Fruit fly (Drosophila melanogaster) whole organism, wandering third instar larva: ENCODE measurements around the gene PH4alphaMP.
A peak's percentile ranks its signal among the peaks of the same experiment; 100 is the strongest.

Experiments
- CG32264 ChIP-seq: fragments of 200-800 bp; sonication (Bioruptor generic); optimal IDR thresholded peaks from 2 replicates; lab custom pipeline; 2016; ENCODE audit warnings: missing biosample characterization, missing genetic modification characterization
- CrebA ChIP-seq: fragments of 200-800 bp; sonication (Bioruptor generic); optimal IDR thresholded peaks from 2 replicates; lab custom pipeline; 2016; ENCODE audit warnings: missing biosample characterization, mild to moderate bottlenecking, missing genetic modification characterization, borderline replicate concordance
- Dfd ChIP-seq: fragments of >200 bp; optimal IDR thresholded peaks from 2 replicates; lab custom pipeline; 2017; ENCODE audit warnings: missing biosample characterization, missing genetic modification characterization
- Dif ChIP-seq: fragments of 200-275, 200-300 bp; sonication (Bioruptor generic); optimal IDR thresholded peaks from 2 replicates; lab custom pipeline; 2018; ENCODE audit warnings: missing biosample characterization, missing genetic modification characterization; ENCODE audit not compliant: partially characterized antibody
- GATAd ChIP-seq: sonication (Bioruptor generic); optimal IDR thresholded peaks from 2 replicates; lab custom pipeline; 2016; ENCODE audit warnings: missing biosample characterization, missing genetic modification characterization
- HLH106 ChIP-seq: fragments of 200-800 bp; optimal IDR thresholded peaks from 3 replicates; lab custom pipeline; 2019; ENCODE audit warnings: missing biosample characterization, mild to moderate bottlenecking, missing genetic modification characterization, moderate library complexity
- Hnf4 ChIP-seq: fragments of 200-800 bp; sonication (Bioruptor generic); optimal IDR thresholded peaks from 2 replicates; lab custom pipeline; 2016; ENCODE audit warnings: missing biosample characterization, mild to moderate bottlenecking, missing genetic modification characterization
- Hr78 ChIP-seq: fragments of >200 bp; optimal IDR thresholded peaks from 2 replicates; lab custom pipeline; 2017; ENCODE audit warnings: missing biosample characterization, missing genetic modification characterization
- Hr83 ChIP-seq: fragments of 200-300 bp; sonication (Bioruptor generic); optimal IDR thresholded peaks from 2 replicates; lab custom pipeline; 2016; ENCODE audit warnings: missing biosample characterization, mild to moderate bottlenecking, missing genetic modification characterization, moderate library complexity; ENCODE audit not compliant: poor library complexity, severe bottlenecking
- Jra ChIP-seq: sonication (Bioruptor generic); optimal IDR thresholded peaks from 2 replicates; lab custom pipeline; 2016; ENCODE audit warnings: missing biosample characterization, missing genetic modification characterization
- Mio ChIP-seq: sonication (Bioruptor generic); optimal IDR thresholded peaks from 2 replicates; lab custom pipeline; 2016; ENCODE audit warnings: missing biosample characterization, missing genetic modification characterization
- Myc ChIP-seq: fragments of >200 bp; optimal IDR thresholded peaks from 2 replicates; lab custom pipeline; 2017
- OdsH ChIP-seq: fragments of 200-800 bp; sonication (Bioruptor generic); optimal IDR thresholded peaks from 2 replicates; lab custom pipeline; 2016; ENCODE audit warnings: missing biosample characterization, mild to moderate bottlenecking, missing genetic modification characterization
- Rel ChIP-seq, 2 experiments: fragments of 200-800 bp; sonication (Bioruptor generic) in 1 of 2; optimal IDR thresholded peaks; 2 replicates in 1 of 2; 3 replicates in 1 of 2; lab custom pipeline; 2016 to 2019; ENCODE audit warnings: mild to moderate bottlenecking in 2 of 2, missing biosample characterization in 2 of 2, missing genetic modification characterization in 2 of 2, moderate library complexity in 1 of 2
- Sp1 ChIP-seq: fragments of 200-800 bp; sonication (Bioruptor generic); optimal IDR thresholded peaks from 3 replicates; lab custom pipeline; 2019; ENCODE audit warnings: missing biosample characterization, mild to moderate bottlenecking, missing genetic modification characterization, moderate library complexity
- Vsx2 ChIP-seq: fragments of 200-300, 225-300 bp; sonication (Bioruptor generic); optimal IDR thresholded peaks from 2 replicates; lab custom pipeline; 2018; ENCODE audit warnings: missing biosample characterization, missing genetic modification characterization; ENCODE audit not compliant: partially characterized antibody
- br ChIP-seq: fragments of 200-800 bp; sonication (Bioruptor generic); optimal IDR thresholded peaks from 2 replicates; lab custom pipeline; 2016; ENCODE audit warnings: missing biosample characterization, missing genetic modification characterization
- brk ChIP-seq: fragments of 200-800 bp; sonication (Bioruptor generic); optimal IDR thresholded peaks from 2 replicates; lab custom pipeline; 2016; ENCODE audit warnings: missing biosample characterization, mild to moderate bottlenecking, missing genetic modification characterization
- dl ChIP-seq, 2 experiments: fragments of 175-275, 200-275 bp in 1 of 2; fragments of 200-275 bp in 1 of 2; sonication (Bioruptor generic); optimal IDR thresholded peaks; lab custom pipeline; 2018; ENCODE audit warnings: mild to moderate bottlenecking in 2 of 2, missing biosample characterization in 2 of 2, missing genetic modification characterization in 2 of 2, moderate library complexity in 2 of 2; ENCODE audit not compliant: partially characterized antibody in 2 of 2, insufficient read depth in 1 of 2
- dmrt93B ChIP-seq: fragments of 200-800 bp; sonication (Bioruptor generic); optimal IDR thresholded peaks from 2 replicates; lab custom pipeline; 2018; ENCODE audit warnings: missing biosample characterization, mild to moderate bottlenecking, missing genetic modification characterization
- dsf ChIP-seq: sonication (Bioruptor generic); optimal IDR thresholded peaks from 2 replicates; lab custom pipeline; 2016; ENCODE audit warnings: missing biosample characterization, missing genetic modification characterization, borderline replicate concordance
- ey ChIP-seq: fragments of 200-800 bp; sonication (Bioruptor generic); optimal IDR thresholded peaks from 2 replicates; lab custom pipeline; 2016; ENCODE audit warnings: missing biosample characterization, missing genetic modification characterization
- fru ChIP-seq: fragments of 200-800 bp; sonication (Bioruptor generic); optimal IDR thresholded peaks from 3 replicates; lab custom pipeline; 2016; ENCODE audit warnings: missing biosample characterization, mild to moderate bottlenecking, missing genetic modification characterization
- h ChIP-seq: fragments of 200-800 bp; sonication (Bioruptor generic); optimal IDR thresholded peaks from 3 replicates; lab custom pipeline; 2016; ENCODE audit warnings: missing biosample characterization, mild to moderate bottlenecking, missing genetic modification characterization
- jim ChIP-seq: fragments of 175-275, 200-325 bp; sonication (Bioruptor generic); optimal IDR thresholded peaks from 2 replicates; lab custom pipeline; 2016; ENCODE audit warnings: missing biosample characterization, mild to moderate bottlenecking, missing genetic modification characterization
- lola ChIP-seq: fragments of >200 bp; optimal IDR thresholded peaks from 2 replicates; lab custom pipeline; 2017; ENCODE audit warnings: missing biosample characterization, missing genetic modification characterization
- pan ChIP-seq: fragments of >200 bp; optimal IDR thresholded peaks from 2 replicates; lab custom pipeline; 2017
- psq ChIP-seq: fragments of 200-800 bp; sonication (Bioruptor generic); optimal IDR thresholded peaks from 3 replicates; lab custom pipeline; 2017; ENCODE audit warnings: missing biosample characterization, mild to moderate bottlenecking, missing genetic modification characterization, moderate library complexity
- rgr ChIP-seq: fragments of 200-800 bp; sonication (Bioruptor generic); optimal IDR thresholded peaks from 3 replicates; lab custom pipeline; 2016; ENCODE audit warnings: missing biosample characterization, mild to moderate bottlenecking, missing genetic modification characterization
- sv ChIP-seq: fragments of 200-800 bp; sonication (Bioruptor generic); optimal IDR thresholded peaks from 3 replicates; lab custom pipeline; 2016; ENCODE audit warnings: missing biosample characterization, missing genetic modification characterization
- tai ChIP-seq: sonication (Bioruptor generic); optimal IDR thresholded peaks from 2 replicates; lab custom pipeline; 2016; ENCODE audit warnings: missing biosample characterization, missing genetic modification characterization
- usp ChIP-seq: fragments of >200 bp; optimal IDR thresholded peaks from 2 replicates; lab custom pipeline; 2017; ENCODE audit warnings: missing biosample characterization, missing genetic modification characterization
- woc ChIP-seq: sonication (Bioruptor generic); optimal IDR thresholded peaks from 2 replicates; lab custom pipeline; 2016; ENCODE audit warnings: missing biosample characterization, mild to moderate bottlenecking, missing genetic modification characterization

The PH4alphaMP gene

DNA sequence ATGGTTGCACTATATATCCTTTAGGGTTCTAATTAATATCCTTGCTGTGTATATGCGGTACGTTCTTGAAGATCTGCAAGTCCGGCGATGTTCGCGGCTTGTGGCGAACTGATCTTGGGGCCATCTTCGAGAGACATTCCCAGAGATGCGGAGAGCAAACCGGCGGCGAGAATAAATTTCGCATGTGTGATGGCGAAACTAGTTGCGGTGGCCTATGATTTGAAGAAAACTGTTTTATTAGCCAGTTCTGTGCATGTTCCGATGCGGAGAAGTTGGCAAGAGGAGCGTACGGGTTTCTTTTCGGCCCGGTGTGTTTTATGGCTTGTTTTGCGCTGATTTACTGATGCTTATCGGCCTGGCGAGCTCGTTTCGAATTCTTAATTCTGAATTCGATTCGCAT is 4.3 kb upstream of the PH4alphaMP start, which contains the start of gene PH4alphaNE1:
TSS of gene PH4alphaNE1 (minus strand) at position 101 of the 400 bp plus-strand sequence.
- no peak for TF ChIP-seq jim (GFP tag; lab: Kevin White, UChicago)
- TF ChIP-seq CG32264 (GFP tag; lab: Kevin White, UChicago) = no peak
- no peak for TF ChIP-seq sv (GFP tag; lab: Kevin White, UChicago)
- TF ChIP-seq Dif (GFP tag; lab: Kevin White, UChicago) = no peak
- no peak for TF ChIP-seq Mio (GFP tag; lab: Kevin White, UChicago)
- no peak for TF ChIP-seq Rel (GFP tag; optimal IDR thresholded peaks at IDR 0.05; lab: Kevin White, UChicago)
- TF ChIP-seq Rel (tag; optimal IDR thresholded peaks at IDR 0.05; lab: Kevin White, UChicago) = no peak
- no peak for TF ChIP-seq dsf (GFP tag; lab: Kevin White, UChicago)
- no peak for TF ChIP-seq woc
- no peak for TF ChIP-seq Vsx2 (GFP tag; lab: Kevin White, UChicago)
- no peak for TF ChIP-seq ey (GFP tag; lab: Kevin White, UChicago)
- TF ChIP-seq pan (lab: Kevin White, UChicago) = no peak
- TF ChIP-seq, all 38 proteins: peak for 0

DNA sequence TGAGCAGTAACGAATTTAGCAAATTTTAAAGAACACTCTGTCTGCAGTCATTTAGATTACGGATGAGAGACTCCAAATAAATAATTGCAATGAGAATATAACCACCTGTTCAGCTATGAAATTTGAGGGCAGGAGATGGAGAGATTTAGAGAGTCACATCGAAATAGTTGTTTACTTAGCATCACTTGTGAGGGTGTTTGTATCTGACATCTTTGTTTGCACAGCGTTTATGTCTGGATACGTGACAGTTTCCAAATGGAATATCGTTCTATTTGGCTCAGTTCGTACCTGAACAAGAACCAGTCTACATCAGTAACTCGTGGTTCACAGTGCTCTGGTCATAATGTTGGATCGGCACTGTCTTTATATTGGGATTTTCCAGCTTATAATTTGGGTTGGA is 6.2 kb downstream of the PH4alphaMP start, which contains the start of gene PH4alphaSG2:
TSS of gene PH4alphaSG2 (plus strand) at position 278 of the 400 bp plus-strand sequence.
- peak; percentile 4 for TF ChIP-seq OdsH
- TF ChIP-seq h = peak; percentile 84
- no peak for TF ChIP-seq Rel (GFP tag; optimal IDR thresholded peaks at IDR 0.05; lab: Kevin White, UChicago)
- TF ChIP-seq Rel (tag; optimal IDR thresholded peaks at IDR 0.05; lab: Kevin White, UChicago) = no peak
- TF ChIP-seq usp (GFP tag; lab: Kevin White, UChicago) = no peak

DNA sequence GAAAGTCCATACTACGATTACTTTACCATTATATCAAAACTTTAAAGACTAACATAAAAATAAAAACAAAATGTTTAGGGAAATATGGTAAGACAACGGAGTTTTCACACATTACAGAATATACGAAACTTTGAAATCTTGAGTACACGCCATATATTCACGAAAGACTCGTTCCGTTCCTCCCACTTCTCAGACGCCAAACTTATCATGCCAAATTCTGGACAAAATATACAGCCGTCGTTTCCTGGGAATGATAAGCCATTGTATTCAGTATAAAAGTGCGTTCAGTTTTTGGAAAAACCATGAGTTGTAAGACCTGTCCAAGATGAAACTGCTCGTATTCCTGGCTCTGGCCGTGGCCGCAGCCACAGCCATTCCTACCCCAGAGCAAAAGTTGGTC is 7.3 kb downstream of the PH4alphaMP start, which contains the start of gene Jon99Fi:
TSS of gene Jon99Fi (plus strand) at position 301 of the 400 bp plus-strand sequence.
- TF ChIP-seq br (no peak), jim (GFP tag; lab: Kevin White, UChicago) (no peak), CrebA (GFP tag; lab: Kevin White, UChicago) (no peak), Rel (GFP tag; optimal IDR thresholded peaks at IDR 0.05; lab: Kevin White, UChicago) (no peak), Rel (tag; optimal IDR thresholded peaks at IDR 0.05; lab: Kevin White, UChicago) (no peak), Jra (GFP tag; lab: Kevin White, UChicago) (no peak), fru (no peak), dl (GFP tag; optimal IDR thresholded peaks at IDR 0.05; lab: Kevin White, UChicago; ENCODE audit: insufficient read depth in 1 of 2, partially characterized antibody in 2 of 2) (no peak), Hr78 (GFP tag; lab: Kevin White, UChicago) (no peak), Sp1 (no peak), Mio (GFP tag; lab: Kevin White, UChicago) (no peak), rgr (no peak), tai (GFP tag; lab: Kevin White, UChicago) (no peak), HLH106 (no peak), dsf (GFP tag; lab: Kevin White, UChicago) (no peak), woc (no peak), psq (GFP tag; lab: Kevin White, UChicago) (no peak), brk (GFP tag; lab: Kevin White, UChicago) (no peak)

DNA sequence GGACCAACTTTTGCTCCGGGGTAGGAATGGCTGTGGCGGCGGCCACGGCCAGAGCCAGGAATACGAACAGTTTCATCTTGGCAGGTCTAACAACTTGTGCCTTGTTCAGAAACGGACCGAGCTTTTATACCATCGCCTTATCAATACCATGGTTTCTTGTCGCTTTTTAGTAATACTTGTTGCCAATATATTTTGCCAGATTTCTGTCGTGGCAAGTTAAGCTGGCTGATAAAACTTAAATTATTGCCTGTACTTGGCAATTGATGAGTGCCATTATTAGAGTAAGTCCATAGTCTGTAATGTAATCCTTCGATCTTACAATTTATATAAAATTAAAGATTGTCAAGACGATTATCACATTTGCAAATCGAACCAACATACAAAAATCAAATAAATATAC is 8.1 kb downstream of the PH4alphaMP start, which contains the start of gene Jon99Fii:
TSS of gene Jon99Fii (minus strand) at position 101 of the 400 bp plus-strand sequence.
- TF ChIP-seq usp (GFP tag; lab: Kevin White, UChicago) (no peak), Sp1 (no peak), Myc (lab: Kevin White, UChicago) (no peak), ey (GFP tag; lab: Kevin White, UChicago) (no peak), jim (GFP tag; lab: Kevin White, UChicago) (no peak), OdsH (no peak), Rel (GFP tag; optimal IDR thresholded peaks at IDR 0.05; lab: Kevin White, UChicago) (no peak), Rel (tag; optimal IDR thresholded peaks at IDR 0.05; lab: Kevin White, UChicago) (no peak), Hnf4 (no peak), Mio (GFP tag; lab: Kevin White, UChicago) (no peak), Hr83 (no peak), psq (GFP tag; lab: Kevin White, UChicago) (no peak), lola (GFP tag; lab: Kevin White, UChicago) (no peak)
- TF ChIP-seq, all 38 proteins: peak for 0

dm6 chr3R:30476367-30476766 is 19.6 kb downstream of the PH4alphaMP start, which contains the start of gene spdo:
TSS of gene spdo (plus strand) at chr3R:30476684.
- TF ChIP-seq jim (GFP tag; lab: Kevin White, UChicago) = no peak
- TF ChIP-seq fru = no peak
- TF ChIP-seq sv (GFP tag; lab: Kevin White, UChicago) = no peak
- no peak for TF ChIP-seq Hnf4
- no peak for TF ChIP-seq GATAd (GFP tag; lab: Kevin White, UChicago)
- no peak for TF ChIP-seq Mio (GFP tag; lab: Kevin White, UChicago)
- no peak for TF ChIP-seq Dfd
- TF ChIP-seq Hr83 = no peak
- TF ChIP-seq Jra (GFP tag; lab: Kevin White, UChicago) = no peak
- no peak for TF ChIP-seq Sp1
- no peak for TF ChIP-seq ey (GFP tag; lab: Kevin White, UChicago)
- no peak for TF ChIP-seq dmrt93B (GFP tag; lab: Kevin White, UChicago)
- TF ChIP-seq, all 38 proteins: peak for 0
